6 worm cellular contexts compared by ENCODE assay signal in the genomic region with DNA sequence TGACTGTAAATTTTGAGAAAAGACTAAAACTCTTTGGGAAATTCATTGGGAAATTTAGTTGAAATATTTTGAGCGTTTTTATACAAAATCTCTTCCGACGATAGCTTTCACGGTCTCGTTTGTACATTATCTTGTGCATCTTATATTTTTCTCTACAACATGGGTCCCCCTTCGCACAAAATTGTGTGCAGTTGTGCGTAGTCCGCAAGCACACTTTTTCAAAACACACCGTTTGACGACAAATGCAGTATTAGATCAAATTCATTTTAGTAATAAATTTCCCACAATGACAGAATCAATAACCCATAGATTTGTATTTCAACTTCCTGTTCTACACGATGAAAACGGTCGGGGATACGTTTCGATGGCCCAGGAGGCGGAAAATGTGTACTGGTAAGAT.
TF ChIP-seq lines count a peak whose summit lies in the region.

A gene (plus strand): TSS at position 226 of the 400 bp plus-strand sequence.

TF ChIP-seq in whole organism, L1 larva, 84 proteins besides CTCF, POLR2A, EP300 and RAD21 (continues in another document):
- no peak for TF ChIP-seq ama-1 (optimal IDR thresholded peaks at IDR 0.05; lab: Kevin White, UChicago)
- TF ChIP-seq dpl-1 (GFP tag; optimal IDR thresholded peaks at IDR 0.05; lab: Kevin White, UChicago): peak in 2 of 3 experiments; percentile 55 to 61
- TF ChIP-seq rnt-1 (tag; optimal IDR thresholded peaks at IDR 0.05; lab: Kevin White, UChicago): peak; percentile 29
- no peak for TF ChIP-seq unc-86 (tag; optimal IDR thresholded peaks at IDR 0.05; lab: Kevin White, UChicago)
- TF ChIP-seq blmp-1 (tag; optimal IDR thresholded peaks at IDR 0.05; lab: Kevin White, UChicago): peak; percentile 26
- peak; percentile 25 for TF ChIP-seq nhr-71 (tag; optimal IDR thresholded peaks at IDR 0.05; lab: Kevin White, UChicago)
- no peak for TF ChIP-seq nhr-28 (tag; optimal IDR thresholded peaks at IDR 0.05; lab: Kevin White, UChicago)
- TF ChIP-seq hlh-4 (tag; optimal IDR thresholded peaks at IDR 0.05; lab: Kevin White, UChicago): no peak
- TF ChIP-seq efl-1 (optimal IDR thresholded peaks at IDR 0.05; lab: Kevin White, UChicago): peak; percentile 5 to 37
- peak; percentile 36 to 43 for TF ChIP-seq efl-1 (GFP tag; optimal IDR thresholded peaks at IDR 0.05 in 1 of 2; lab: Kevin White, UChicago)
- peak; percentile 26 to 59 for TF ChIP-seq lin-35 (GFP tag; optimal IDR thresholded peaks at IDR 0.05; lab: Kevin White, UChicago)
- TF ChIP-seq lsy-2 (tag; optimal IDR thresholded peaks at IDR 0.05; lab: Kevin White, UChicago): peak; percentile 20 to 45
- peak in 1 of 3 experiments; percentile 8 for TF ChIP-seq ceh-82 (tag; optimal IDR thresholded peaks at IDR 0.05; lab: Kevin White, UChicago)
- peak; percentile 47 for TF ChIP-seq snu-23 (GFP tag; optimal IDR thresholded peaks at IDR 0.05; lab: Kevin White, UChicago)

TF ChIP-seq in whole organism, L2 larva, 48 proteins besides CTCF, POLR2A, EP300 and RAD21 (continues in another document):
- TF ChIP-seq nhr-25 (tag; optimal IDR thresholded peaks at IDR 0.05; lab: Kevin White, UChicago) (no peak), ztf-11 (tag; optimal IDR thresholded peaks at IDR 0.05; lab: Kevin White, UChicago) (no peak), C34F6.9 (tag; optimal IDR thresholded peaks at IDR 0.05; lab: Kevin White, UChicago) (peak; percentile 43), nhr-12 (tag; optimal IDR thresholded peaks at IDR 0.05; lab: Kevin White, UChicago) (no peak), ztf-4 (tag; optimal IDR thresholded peaks at IDR 0.05; lab: Kevin White, UChicago) (no peak), sma-9 (GFP tag; optimal IDR thresholded peaks at IDR 0.05; lab: Kevin White, UChicago) (no peak), sma-9 (tag; optimal IDR thresholded peaks at IDR 0.05; lab: Kevin White, UChicago) (no peak), mdl-1 (tag; optimal IDR thresholded peaks at IDR 0.05; lab: Kevin White, UChicago) (no peak), egl-27 (tag; optimal IDR thresholded peaks at IDR 0.05; lab: Kevin White, UChicago) (no peak), mab-5 (tag; optimal IDR thresholded peaks at IDR 0.05; lab: Kevin White, UChicago) (peak; percentile 0), nhr-21 (tag; optimal IDR thresholded peaks at IDR 0.05; lab: Kevin White, UChicago) (no peak), Y55F3AM.14 (GFP tag; optimal IDR thresholded peaks at IDR 0.05; lab: Kevin White, UChicago) (no peak), ceh-82 (tag; optimal IDR thresholded peaks at IDR 0.05; lab: Kevin White, UChicago) (no peak), blmp-1 (tag; optimal IDR thresholded peaks at IDR 0.05; lab: Kevin White, UChicago; ENCODE audit: insufficient read depth) (no peak), nhr-10 (tag; optimal IDR thresholded peaks at IDR 0.05; lab: Kevin White, UChicago) (no peak)

TF ChIP-seq in whole organism, L3 larva, 47 proteins besides CTCF, POLR2A, EP300 and RAD21:
- TF ChIP-seq lin-15B (tag; optimal IDR thresholded peaks at IDR 0.05; lab: Kevin White, UChicago): peak; percentile 20
- no peak for TF ChIP-seq fkh-10 (GFP tag; optimal IDR thresholded peaks at IDR 0.05; lab: Kevin White, UChicago)
- peak; percentile 5 for TF ChIP-seq elt-2 (tag; optimal IDR thresholded peaks at IDR 0.05; lab: Kevin White, UChicago)
- peak; percentile 39 for TF ChIP-seq hmg-11 (tag; optimal IDR thresholded peaks at IDR 0.05; lab: Kevin White, UChicago)

TF ChIP-seq in whole organism, L4 larva, 104 proteins besides CTCF, POLR2A, EP300 and RAD21:
- TF ChIP-seq mxl-2 (GFP tag; conservative IDR thresholded peaks at IDR 0.05; lab: Robert Waterston, UW): no peak
- TF ChIP-seq lin-39 (tag; optimal IDR thresholded peaks at IDR 0.05; lab: Kevin White, UChicago): no peak
- TF ChIP-seq Y48G9A.11 (GFP tag; IDR thresholded peaks at IDR 0.05; lab: Robert Waterston, UW): no peak
- TF ChIP-seq tra-1 (GFP tag; IDR thresholded peaks at IDR 0.05; lab: Robert Waterston, UW): no peak
- TF ChIP-seq nhr-6 (tag; optimal IDR thresholded peaks at IDR 0.05; lab: Kevin White, UChicago): peak; percentile 52
- TF ChIP-seq ces-1 (GFP tag; optimal IDR thresholded peaks at IDR 0.05; lab: Kevin White, UChicago): no peak
- TF ChIP-seq aha-1 (tag; lab: Kevin White, UChicago): no peak
- TF ChIP-seq D1046.2 (GFP tag; IDR thresholded peaks at IDR 0.05; lab: Robert Waterston, UW): no peak
- no peak for TF ChIP-seq pqm-1 (tag; optimal IDR thresholded peaks at IDR 0.05; lab: Kevin White, UChicago)
- TF ChIP-seq dpl-1 (GFP tag; optimal IDR thresholded peaks at IDR 0.05; lab: Kevin White, UChicago): peak; percentile 35
TF ChIP-seq in whole organism, L4 larva: peak in this region for 2.

TF ChIP-seq in whole organism, late embryonic, 69 proteins besides CTCF, POLR2A, EP300 and RAD21:
- no peak for TF ChIP-seq pha-2 (tag; optimal IDR thresholded peaks at IDR 0.05; lab: Kevin White, UChicago)
- TF ChIP-seq unc-55 (GFP tag; optimal IDR thresholded peaks at IDR 0.05; lab: Kevin White, UChicago): peak; percentile 22

TF ChIP-seq in whole organism, mixed stage, embryonic, 35 proteins besides CTCF, POLR2A, EP300 and RAD21:
- TF ChIP-seq blmp-1 (tag; optimal IDR thresholded peaks at IDR 0.05; lab: Kevin White, UChicago) (no peak), cnd-1 (tag; optimal IDR thresholded peaks at IDR 0.05; lab: Kevin White, UChicago) (no peak), ces-1 (GFP tag; optimal IDR thresholded peaks at IDR 0.05; lab: Kevin White, UChicago) (peak; percentile 29), mep-1 (tag; optimal IDR thresholded peaks at IDR 0.05; lab: Kevin White, UChicago) (peak; percentile 48), pha-4 (tag; optimal IDR thresholded peaks at IDR 0.05; lab: Kevin White, UChicago) (peak; percentile 11)
